Fruit fly (Drosophila melanogaster) whole organism, prepupa: ENCODE data around the gene CG11584.

ENCODE experiments used
- Blimp-1 ChIP-seq: fragments of 200-800 bp; sonication (Bioruptor generic); optimal IDR thresholded peaks from 3 replicates; lab custom pipeline; 2017; ENCODE audit warnings: missing biosample characterization, missing genetic modification characterization, mild to moderate bottlenecking, moderate library complexity, missing genetic modification reagents
- CG10631 ChIP-seq: fragments of 200-800 bp; sonication (Bioruptor generic); optimal IDR thresholded peaks from 2 replicates; lab custom pipeline; 2016; ENCODE audit warnings: missing biosample characterization, missing genetic modification characterization
- CG10669 ChIP-seq: fragments of 200-800 bp; sonication (Bioruptor generic); optimal IDR thresholded peaks from 3 replicates; lab custom pipeline; 2018; ENCODE audit warnings: missing biosample characterization, mild to moderate bottlenecking, missing genetic modification characterization, moderate library complexity
- CG11294 ChIP-seq: fragments of 200-800 bp; sonication (Bioruptor generic); IDR thresholded peaks from 2 replicates; pipeline ENCODE4 v1.3.6; 2022; ENCODE audit warnings: missing biosample characterization, missing genetic modification characterization
- CG11762 ChIP-seq: fragments of 200-800 bp; sonication (Bioruptor generic); optimal IDR thresholded peaks from 3 replicates; lab custom pipeline; 2016; ENCODE audit warnings: missing biosample characterization, missing genetic modification characterization; ENCODE audit not compliant: insufficient read depth
- CG11902 ChIP-seq: fragments of 200-800 bp; sonication (Bioruptor generic); optimal IDR thresholded peaks from 3 replicates; lab custom pipeline; 2016; ENCODE audit warnings: missing biosample characterization, missing genetic modification characterization
- CG15336 ChIP-seq: fragments of 200-800 bp; sonication (Bioruptor generic); IDR thresholded peaks from 2 replicates; pipeline ENCODE4 v1.3.6; 2022; ENCODE audit warnings: missing biosample characterization, missing genetic modification characterization
- CG1621 ChIP-seq: fragments of 200-800 bp; sonication (Bioruptor generic); optimal IDR thresholded peaks from 3 replicates; lab custom pipeline; 2018; ENCODE audit warnings: missing biosample characterization, mild to moderate bottlenecking, missing genetic modification characterization
- CG16779 ChIP-seq: fragments of 200-800 bp; sonication (Bioruptor generic); optimal IDR thresholded peaks from 3 replicates; lab custom pipeline; 2017; ENCODE audit warnings: missing biosample characterization, mild to moderate bottlenecking, missing genetic modification characterization
- CG31627 ChIP-seq: fragments of 200-800 bp; sonication (Bioruptor generic); optimal IDR thresholded peaks from 3 replicates; lab custom pipeline; 2016; ENCODE audit warnings: missing biosample characterization, missing genetic modification characterization
- CG34406 ChIP-seq: fragments of 200-800 bp; sonication (Bioruptor generic); optimal IDR thresholded peaks from 3 replicates; lab custom pipeline; 2016; ENCODE audit warnings: missing biosample characterization, missing genetic modification characterization
- CG4318 ChIP-seq: fragments of 200-800 bp; sonication (Bioruptor generic); optimal IDR thresholded peaks from 3 replicates; lab custom pipeline; 2017; ENCODE audit warnings: missing biosample characterization, mild to moderate bottlenecking, missing genetic modification characterization
- CG6163 ChIP-seq: fragments of 200-800 bp; sonication (Bioruptor generic); IDR thresholded peaks from 3 replicates; pipeline ENCODE4 v1.3.6; 2022; ENCODE audit warnings: missing biosample characterization, missing genetic modification characterization
- CG6276 ChIP-seq: fragments of 200-800 bp; sonication (Bioruptor generic); optimal IDR thresholded peaks from 2 replicates; lab custom pipeline; 2017; ENCODE audit warnings: missing biosample characterization, mild to moderate bottlenecking, missing genetic modification characterization
- CG6792 ChIP-seq: fragments of 200-800 bp; sonication (Bioruptor generic); optimal IDR thresholded peaks from 3 replicates; lab custom pipeline; 2016; ENCODE audit warnings: missing biosample characterization, missing genetic modification characterization
- CG6808 ChIP-seq: fragments of 200-800 bp; sonication (Bioruptor generic); optimal IDR thresholded peaks from 3 replicates; lab custom pipeline; 2017; ENCODE audit warnings: missing biosample characterization, missing genetic modification characterization, mild to moderate bottlenecking, moderate library complexity, missing genetic modification reagents
- CG6854 ChIP-seq: fragments of 200-800 bp; sonication (Bioruptor generic); optimal IDR thresholded peaks from 2 replicates; lab custom pipeline; 2017; ENCODE audit warnings: missing biosample characterization, mild to moderate bottlenecking, missing genetic modification characterization
- CG7368 ChIP-seq: fragments of 200-800 bp; sonication (Bioruptor generic); optimal IDR thresholded peaks from 3 replicates; lab custom pipeline; 2016; ENCODE audit warnings: missing biosample characterization, missing genetic modification characterization
- CG8319 ChIP-seq: fragments of 200-800 bp; sonication (Bioruptor generic); optimal IDR thresholded peaks from 3 replicates; lab custom pipeline; 2016; ENCODE audit warnings: missing biosample characterization, missing genetic modification characterization
- CG8632 ChIP-seq: fragments of 200-800 bp; sonication (Bioruptor generic); optimal IDR thresholded peaks from 3 replicates; lab custom pipeline; 2016; ENCODE audit warnings: missing biosample characterization, missing genetic modification characterization
- CG9139 ChIP-seq: fragments of 200-800 bp; sonication (Bioruptor generic); optimal IDR thresholded peaks from 3 replicates; lab custom pipeline; 2017; ENCODE audit warnings: missing biosample characterization, mild to moderate bottlenecking, missing genetic modification characterization
- Eip75B ChIP-seq: fragments of 200-800 bp; sonication (Bioruptor generic); optimal IDR thresholded peaks from 3 replicates; lab custom pipeline; 2016; ENCODE audit warnings: missing biosample characterization, missing genetic modification characterization
- Eip78C ChIP-seq: fragments of 200-800 bp; sonication (Bioruptor generic); peaks from one replicate; lab custom pipeline; 2016; ENCODE audit warnings: missing biosample characterization, missing genetic modification characterization
- Ets96B ChIP-seq: fragments of 200-800 bp; optimal IDR thresholded peaks from 2 replicates; lab custom pipeline; 2019; ENCODE audit warnings: missing biosample characterization, mild to moderate bottlenecking, missing genetic modification characterization, moderate library complexity
- Gug ChIP-seq: fragments of 200-800 bp; sonication (Bioruptor generic); IDR thresholded peaks from 2 replicates; pipeline ENCODE4 v1.3.6; 2022; ENCODE audit warnings: missing biosample characterization, missing genetic modification characterization
- Hr38 ChIP-seq: sonication (Bioruptor generic); optimal IDR thresholded peaks from 2 replicates; lab custom pipeline; 2016; ENCODE audit warnings: missing biosample characterization, missing genetic modification characterization
- Hr39 ChIP-seq: fragments of 200-800 bp; sonication (Bioruptor generic); optimal IDR thresholded peaks from 2 replicates; lab custom pipeline; 2016; ENCODE audit warnings: missing biosample characterization, missing genetic modification characterization
- Hr4 ChIP-seq: fragments of 200-800 bp; sonication (Bioruptor generic); optimal IDR thresholded peaks from 3 replicates; lab custom pipeline; 2016; ENCODE audit warnings: missing biosample characterization, missing genetic modification characterization
- Lpt ChIP-seq: fragments of 200-800 bp; sonication (Bioruptor generic); optimal IDR thresholded peaks from 3 replicates; lab custom pipeline; 2016; ENCODE audit warnings: missing biosample characterization, missing genetic modification characterization
- Met ChIP-seq: fragments of 200-800 bp; sonication (Bioruptor generic); optimal IDR thresholded peaks from 3 replicates; lab custom pipeline; 2016; ENCODE audit warnings: missing biosample characterization, missing genetic modification characterization
- Smox ChIP-seq: fragments of 200-800 bp; sonication (Bioruptor generic); optimal IDR thresholded peaks from 3 replicates; lab custom pipeline; 2016; ENCODE audit warnings: missing biosample characterization, missing genetic modification characterization
- Sox102F ChIP-seq: fragments of 200-800 bp; sonication (Bioruptor generic); optimal IDR thresholded peaks from 2 replicates; lab custom pipeline; 2016; ENCODE audit warnings: missing biosample characterization, mild to moderate bottlenecking, missing genetic modification characterization
- Sox14 ChIP-seq: fragments of 200-800 bp; sonication (Bioruptor generic); optimal IDR thresholded peaks from 3 replicates; lab custom pipeline; 2016; ENCODE audit warnings: missing biosample characterization, missing genetic modification characterization
- achi ChIP-seq: fragments of 200-800 bp; sonication (Bioruptor generic); optimal IDR thresholded peaks from 3 replicates; lab custom pipeline; 2016; ENCODE audit warnings: missing biosample characterization, missing genetic modification characterization
- acj6 ChIP-seq: fragments of 200-800 bp; sonication (Bioruptor generic); optimal IDR thresholded peaks from 3 replicates; lab custom pipeline; 2016; ENCODE audit warnings: missing biosample characterization, missing genetic modification characterization
- cyc ChIP-seq: fragments of 200-800 bp; sonication (Bioruptor generic); optimal IDR thresholded peaks from 3 replicates; lab custom pipeline; 2016; ENCODE audit warnings: missing biosample characterization, missing genetic modification characterization
- dsx ChIP-seq: fragments of 200-800 bp; optimal IDR thresholded peaks from 3 replicates; lab custom pipeline; 2019; ENCODE audit warnings: missing biosample characterization, mild to moderate bottlenecking, missing genetic modification characterization, moderate library complexity; ENCODE audit not compliant: poor library complexity, severe bottlenecking
- eg ChIP-seq: fragments of 200-800 bp; sonication (Bioruptor generic); IDR thresholded peaks from 3 replicates; pipeline ENCODE4 v1.3.6; 2022; ENCODE audit warnings: missing biosample characterization, missing genetic modification characterization
- esn ChIP-seq: fragments of 200-800 bp; sonication (Bioruptor generic); optimal IDR thresholded peaks from 2 replicates; lab custom pipeline; 2016; ENCODE audit warnings: missing biosample characterization, mild to moderate bottlenecking, missing genetic modification characterization, moderate library complexity
- fd59A ChIP-seq: fragments of 200-800 bp; sonication (Bioruptor generic); optimal IDR thresholded peaks from 2 replicates; lab custom pipeline; 2017; ENCODE audit warnings: missing biosample characterization, mild to moderate bottlenecking, missing genetic modification characterization, missing genetic modification reagents
- fd85E ChIP-seq: fragments of 200-800 bp; sonication (Bioruptor generic); optimal IDR thresholded peaks from 3 replicates; lab custom pipeline; 2016; ENCODE audit warnings: missing biosample characterization, missing genetic modification characterization
- fkh ChIP-seq: fragments of 200-800 bp; sonication (Bioruptor generic); optimal IDR thresholded peaks from 3 replicates; lab custom pipeline; 2017; ENCODE audit warnings: missing biosample characterization, mild to moderate bottlenecking, missing genetic modification characterization, moderate library complexity
- lz ChIP-seq: fragments of 200-800 bp; sonication (Bioruptor generic); optimal IDR thresholded peaks from 3 replicates; lab custom pipeline; 2016; ENCODE audit warnings: missing biosample characterization, missing genetic modification characterization
- net ChIP-seq: fragments of 200-800 bp; sonication (Bioruptor generic); optimal IDR thresholded peaks from 3 replicates; lab custom pipeline; 2016; ENCODE audit warnings: missing biosample characterization, missing genetic modification characterization
- pdm3 ChIP-seq: fragments of 200-800 bp; sonication (Bioruptor generic); optimal IDR thresholded peaks from 3 replicates; lab custom pipeline; 2016; ENCODE audit warnings: missing biosample characterization, missing genetic modification characterization
- salr ChIP-seq, 2 experiments: fragments of 200-800 bp; sonication (Bioruptor generic); optimal IDR thresholded peaks; 3 replicates each; lab custom pipeline; 2016 to 2018; ENCODE audit warnings: missing biosample characterization in 2 of 2, missing genetic modification characterization in 2 of 2, mild to moderate bottlenecking in 1 of 2
- spab ChIP-seq: fragments of 200-800 bp; sonication (Bioruptor generic); optimal IDR thresholded peaks from 2 replicates; lab custom pipeline; 2017; ENCODE audit warnings: missing biosample characterization, mild to moderate bottlenecking, missing genetic modification characterization, missing genetic modification reagents
- ss ChIP-seq, 2 experiments: fragments of 200-800 bp; sonication (Bioruptor generic); optimal IDR thresholded peaks; 2 replicates in 1 of 2; 3 replicates in 1 of 2; lab custom pipeline; 2017 to 2018; ENCODE audit warnings: mild to moderate bottlenecking in 2 of 2, missing biosample characterization in 2 of 2, missing genetic modification characterization in 2 of 2, moderate library complexity in 1 of 2
- svp ChIP-seq: fragments of 200-800 bp; sonication (Bioruptor generic); peaks from one replicate; lab custom pipeline; 2016; ENCODE audit warnings: missing biosample characterization, missing genetic modification characterization
- vri ChIP-seq: fragments of 200-800 bp; sonication (Bioruptor generic); optimal IDR thresholded peaks from 3 replicates; lab custom pipeline; 2016; ENCODE audit warnings: missing biosample characterization, mild to moderate bottlenecking, missing genetic modification characterization

The CG11584 gene

dm6 chrX:14208426-14209208 lies 27.8 kb downstream of the CG11584 start:
- peak; percentile 84 for TF ChIP-seq eg (GFP tag; lab: Robert Waterston, UW)
- TF ChIP-seq Lpt (GFP tag; lab: Kevin White, UChicago) = peak; percentile 40
- peak; percentile 62 for TF ChIP-seq spab
- peak; percentile 83 for TF ChIP-seq Met (GFP tag; lab: Kevin White, UChicago)
- TF ChIP-seq CG9139 (GFP tag; lab: Kevin White, UChicago) = peak; percentile 72
- TF ChIP-seq vri (GFP tag; lab: Kevin White, UChicago) = no peak
- TF ChIP-seq pdm3 (GFP tag; lab: Kevin White, UChicago) = peak; percentile 66
- TF ChIP-seq Sox102F = peak; percentile 57
- peak; percentile 54 for TF ChIP-seq CG7368
- TF ChIP-seq Smox = peak; percentile 71
- TF ChIP-seq Eip75B (GFP tag; lab: Kevin White, UChicago) = peak; percentile 85
- TF ChIP-seq Gug = no peak; the same call in 1 of the 2 replicates
- TF ChIP-seq fkh (GFP tag; lab: Kevin White, UChicago) = no peak
- peak; percentile 71 for TF ChIP-seq CG10669 (GFP tag; lab: Kevin White, UChicago)
- TF ChIP-seq Hr39 (GFP tag; lab: Kevin White, UChicago) = peak; percentile 46
- peak; percentile 87 for TF ChIP-seq svp (GFP tag; lab: Kevin White, UChicago)
- peak; percentile 30 for TF ChIP-seq CG11902 (GFP tag; lab: Kevin White, UChicago)
- no peak for TF ChIP-seq Hr38
- TF ChIP-seq CG6163 = peak; percentile 85
- TF ChIP-seq CG4318 (GFP tag; lab: Kevin White, UChicago) = no peak
- TF ChIP-seq fd59A (GFP tag; lab: Kevin White, UChicago) = peak; percentile 56
- TF ChIP-seq CG10631 (GFP tag; lab: Kevin White, UChicago) = peak; percentile 59
- TF ChIP-seq CG6854 (GFP tag; lab: Kevin White, UChicago) = peak; percentile 62
- TF ChIP-seq CG6808 = peak; percentile 74
- TF ChIP-seq net = peak; percentile 79
- TF ChIP-seq fd85E = peak; percentile 56
- peak; percentile 59 for TF ChIP-seq CG1621 (tag; lab: Kevin White, UChicago)
- TF ChIP-seq CG16779 (tag; lab: Kevin White, UChicago) = peak; percentile 71
- peak; percentile 54 for TF ChIP-seq CG31627 (GFP tag; lab: Kevin White, UChicago)
- TF ChIP-seq achi (GFP tag; lab: Kevin White, UChicago) = peak; percentile 64
- peak; percentile 36 for TF ChIP-seq Blimp-1 (GFP tag; lab: Kevin White, UChicago)
- TF ChIP-seq esn (GFP tag; lab: Kevin White, UChicago) = peak; percentile 68
- peak; percentile 65 for TF ChIP-seq cyc (GFP tag; lab: Kevin White, UChicago)
- peak; percentile 25 to 63 for TF ChIP-seq salr (GFP tag; optimal IDR thresholded peaks at IDR 0.05; lab: Kevin White, UChicago)
- peak; percentile 73 for TF ChIP-seq CG34406
- peak; percentile 85 for TF ChIP-seq CG6276 (GFP tag; lab: Kevin White, UChicago)
- TF ChIP-seq CG11294 (GFP tag; lab: Robert Waterston, UW) = peak; percentile 18; the same call in 1 of the 2 replicates
- TF ChIP-seq Ets96B = peak; percentile 68
- TF ChIP-seq CG6792 = peak; percentile 64
- TF ChIP-seq ss (GFP tag; optimal IDR thresholded peaks at IDR 0.05; lab: Kevin White, UChicago) = peak; percentile 62 to 72
- TF ChIP-seq CG11762 (GFP tag; lab: Kevin White, UChicago) = peak; percentile 57
- peak; percentile 38 for TF ChIP-seq CG8319 (GFP tag; lab: Kevin White, UChicago)
- TF ChIP-seq dsx (GFP tag; lab: Kevin White, UChicago) = peak; percentile 61
- TF ChIP-seq CG15336 (GFP tag; lab: Robert Waterston, UW) = peak; percentile 83
- TF ChIP-seq Eip78C (GFP tag; lab: Kevin White, UChicago) = peak; percentile 96
- peak; percentile 69 for TF ChIP-seq lz (GFP tag; lab: Kevin White, UChicago)
- peak; percentile 74 for TF ChIP-seq acj6
- peak; percentile 64 for TF ChIP-seq CG8632 (GFP tag; lab: Kevin White, UChicago)
- peak; percentile 73 for TF ChIP-seq Hr4 (GFP tag; lab: Kevin White, UChicago)
- peak; percentile 59 for TF ChIP-seq Sox14 (GFP tag; lab: Kevin White, UChicago)
